Fruit fly (Drosophila melanogaster) whole organism, wandering third instar larva: ENCODE measurements around the gene CG34461.

Source experiments
- Abd-B ChIP-seq: fragments of >200 bp; optimal IDR thresholded peaks from 2 replicates; lab custom pipeline; 2017; ENCODE audit warnings: missing biosample characterization, missing genetic modification characterization
- CrebA ChIP-seq: fragments of 200-800 bp; sonication (Bioruptor generic); optimal IDR thresholded peaks from 2 replicates; lab custom pipeline; 2016; ENCODE audit warnings: missing biosample characterization, mild to moderate bottlenecking, missing genetic modification characterization, borderline replicate concordance
- Dif ChIP-seq: fragments of 200-275, 200-300 bp; sonication (Bioruptor generic); optimal IDR thresholded peaks from 2 replicates; lab custom pipeline; 2018; ENCODE audit warnings: missing biosample characterization, missing genetic modification characterization; ENCODE audit not compliant: partially characterized antibody
- GATAd ChIP-seq: sonication (Bioruptor generic); optimal IDR thresholded peaks from 2 replicates; lab custom pipeline; 2016; ENCODE audit warnings: missing biosample characterization, missing genetic modification characterization
- HLH106 ChIP-seq: fragments of 200-800 bp; optimal IDR thresholded peaks from 3 replicates; lab custom pipeline; 2019; ENCODE audit warnings: missing biosample characterization, mild to moderate bottlenecking, missing genetic modification characterization, moderate library complexity
- Hr78 ChIP-seq: fragments of >200 bp; optimal IDR thresholded peaks from 2 replicates; lab custom pipeline; 2017; ENCODE audit warnings: missing biosample characterization, missing genetic modification characterization
- Hr83 ChIP-seq: fragments of 200-300 bp; sonication (Bioruptor generic); optimal IDR thresholded peaks from 2 replicates; lab custom pipeline; 2016; ENCODE audit warnings: missing biosample characterization, mild to moderate bottlenecking, missing genetic modification characterization, moderate library complexity; ENCODE audit not compliant: poor library complexity, severe bottlenecking
- Jra ChIP-seq: sonication (Bioruptor generic); optimal IDR thresholded peaks from 2 replicates; lab custom pipeline; 2016; ENCODE audit warnings: missing biosample characterization, missing genetic modification characterization
- Mio ChIP-seq: sonication (Bioruptor generic); optimal IDR thresholded peaks from 2 replicates; lab custom pipeline; 2016; ENCODE audit warnings: missing biosample characterization, missing genetic modification characterization
- Myc ChIP-seq: fragments of >200 bp; optimal IDR thresholded peaks from 2 replicates; lab custom pipeline; 2017
- N ChIP-seq: fragments of >200 bp; optimal IDR thresholded peaks from 2 replicates; lab custom pipeline; 2018; ENCODE audit warnings: missing biosample characterization, missing external identifiers, missing genetic modification characterization
- OdsH ChIP-seq: fragments of 200-800 bp; sonication (Bioruptor generic); optimal IDR thresholded peaks from 2 replicates; lab custom pipeline; 2016; ENCODE audit warnings: missing biosample characterization, mild to moderate bottlenecking, missing genetic modification characterization
- Rel ChIP-seq, 2 experiments: fragments of 200-800 bp; sonication (Bioruptor generic) in 1 of 2; optimal IDR thresholded peaks; 2 replicates in 1 of 2; 3 replicates in 1 of 2; lab custom pipeline; 2016 to 2019; ENCODE audit warnings: mild to moderate bottlenecking in 2 of 2, missing biosample characterization in 2 of 2, missing genetic modification characterization in 2 of 2, moderate library complexity in 1 of 2
- Sp1 ChIP-seq: fragments of 200-800 bp; sonication (Bioruptor generic); optimal IDR thresholded peaks from 3 replicates; lab custom pipeline; 2019; ENCODE audit warnings: missing biosample characterization, mild to moderate bottlenecking, missing genetic modification characterization, moderate library complexity
- Vsx2 ChIP-seq: fragments of 200-300, 225-300 bp; sonication (Bioruptor generic); optimal IDR thresholded peaks from 2 replicates; lab custom pipeline; 2018; ENCODE audit warnings: missing biosample characterization, missing genetic modification characterization; ENCODE audit not compliant: partially characterized antibody
- dl ChIP-seq, 2 experiments: fragments of 175-275, 200-275 bp in 1 of 2; fragments of 200-275 bp in 1 of 2; sonication (Bioruptor generic); optimal IDR thresholded peaks; lab custom pipeline; 2018; ENCODE audit warnings: mild to moderate bottlenecking in 2 of 2, missing biosample characterization in 2 of 2, missing genetic modification characterization in 2 of 2, moderate library complexity in 2 of 2; ENCODE audit not compliant: partially characterized antibody in 2 of 2, insufficient read depth in 1 of 2
- dmrt93B ChIP-seq: fragments of 200-800 bp; sonication (Bioruptor generic); optimal IDR thresholded peaks from 2 replicates; lab custom pipeline; 2018; ENCODE audit warnings: missing biosample characterization, mild to moderate bottlenecking, missing genetic modification characterization
- dsf ChIP-seq: sonication (Bioruptor generic); optimal IDR thresholded peaks from 2 replicates; lab custom pipeline; 2016; ENCODE audit warnings: missing biosample characterization, missing genetic modification characterization, borderline replicate concordance
- ey ChIP-seq: fragments of 200-800 bp; sonication (Bioruptor generic); optimal IDR thresholded peaks from 2 replicates; lab custom pipeline; 2016; ENCODE audit warnings: missing biosample characterization, missing genetic modification characterization
- foxo ChIP-seq, 2 experiments: fragments of 200-800 bp; sonication (Bioruptor generic); optimal IDR thresholded peaks; 2 replicates in 1 of 2; 3 replicates in 1 of 2; lab custom pipeline; 2016 to 2017; ENCODE audit warnings: missing biosample characterization in 2 of 2, missing genetic modification characterization in 2 of 2
- fru ChIP-seq: fragments of 200-800 bp; sonication (Bioruptor generic); optimal IDR thresholded peaks from 3 replicates; lab custom pipeline; 2016; ENCODE audit warnings: missing biosample characterization, mild to moderate bottlenecking, missing genetic modification characterization
- h ChIP-seq: fragments of 200-800 bp; sonication (Bioruptor generic); optimal IDR thresholded peaks from 3 replicates; lab custom pipeline; 2016; ENCODE audit warnings: missing biosample characterization, mild to moderate bottlenecking, missing genetic modification characterization
- jim ChIP-seq: fragments of 175-275, 200-325 bp; sonication (Bioruptor generic); optimal IDR thresholded peaks from 2 replicates; lab custom pipeline; 2016; ENCODE audit warnings: missing biosample characterization, mild to moderate bottlenecking, missing genetic modification characterization
- lola ChIP-seq: fragments of >200 bp; optimal IDR thresholded peaks from 2 replicates; lab custom pipeline; 2017; ENCODE audit warnings: missing biosample characterization, missing genetic modification characterization
- pan ChIP-seq: fragments of >200 bp; optimal IDR thresholded peaks from 2 replicates; lab custom pipeline; 2017
- psq ChIP-seq: fragments of 200-800 bp; sonication (Bioruptor generic); optimal IDR thresholded peaks from 3 replicates; lab custom pipeline; 2017; ENCODE audit warnings: missing biosample characterization, mild to moderate bottlenecking, missing genetic modification characterization, moderate library complexity
- rgr ChIP-seq: fragments of 200-800 bp; sonication (Bioruptor generic); optimal IDR thresholded peaks from 3 replicates; lab custom pipeline; 2016; ENCODE audit warnings: missing biosample characterization, mild to moderate bottlenecking, missing genetic modification characterization
- sage ChIP-seq: fragments of 200-800 bp; sonication (Bioruptor generic); optimal IDR thresholded peaks from 2 replicates; lab custom pipeline; 2016; ENCODE audit warnings: missing biosample characterization, mild to moderate bottlenecking, missing genetic modification characterization
- sv ChIP-seq: fragments of 200-800 bp; sonication (Bioruptor generic); optimal IDR thresholded peaks from 3 replicates; lab custom pipeline; 2016; ENCODE audit warnings: missing biosample characterization, missing genetic modification characterization
- tai ChIP-seq: sonication (Bioruptor generic); optimal IDR thresholded peaks from 2 replicates; lab custom pipeline; 2016; ENCODE audit warnings: missing biosample characterization, missing genetic modification characterization
- usp ChIP-seq: fragments of >200 bp; optimal IDR thresholded peaks from 2 replicates; lab custom pipeline; 2017; ENCODE audit warnings: missing biosample characterization, missing genetic modification characterization
- woc ChIP-seq: sonication (Bioruptor generic); optimal IDR thresholded peaks from 2 replicates; lab custom pipeline; 2016; ENCODE audit warnings: missing biosample characterization, mild to moderate bottlenecking, missing genetic modification characterization

The CG34461 gene

DNA sequence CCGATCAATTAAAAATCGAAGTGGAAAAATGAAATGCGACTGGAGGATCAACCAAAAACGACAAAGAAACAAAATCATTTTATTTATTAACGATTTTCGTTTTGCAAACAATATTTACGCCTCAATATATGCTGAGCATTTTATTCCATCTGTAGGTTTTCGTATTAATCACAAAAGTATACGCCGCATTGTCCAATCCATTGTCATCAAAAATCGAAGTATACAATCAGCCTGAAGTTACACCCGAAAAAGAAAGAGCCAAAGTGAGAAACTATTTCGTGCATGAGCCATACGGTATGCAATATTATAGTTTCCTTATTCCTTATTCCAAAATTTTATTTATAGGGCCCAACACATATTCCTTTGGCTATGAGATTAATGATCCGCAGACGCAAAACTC, 3.3 kb downstream of the CG34461 start:
- peak; percentile 79 for TF ChIP-seq Vsx2 (GFP tag; lab: Kevin White, UChicago)
- TF ChIP-seq Abd-B (GFP tag; lab: Kevin White, UChicago), result no peak
- TF ChIP-seq N (GFP tag; lab: Kevin White, UChicago), result peak; percentile 89
- no peak for TF ChIP-seq tai (GFP tag; lab: Kevin White, UChicago)
- peak; percentile 54 for TF ChIP-seq Dif (GFP tag; lab: Kevin White, UChicago)
- TF ChIP-seq Myc (lab: Kevin White, UChicago), result peak; percentile 96

- TF ChIP-seq jim (GFP tag; lab: Kevin White, UChicago), result no peak
- no peak for TF ChIP-seq dmrt93B
- TF ChIP-seq GATAd (GFP tag; lab: Kevin White, UChicago), result no peak
- no peak for TF ChIP-seq OdsH (GFP tag; lab: Kevin White, UChicago)
- no peak for TF ChIP-seq Myc (lab: Kevin White, UChicago)
- TF ChIP-seq dsf (GFP tag; lab: Kevin White, UChicago), result no peak
- no peak for TF ChIP-seq Abd-B (GFP tag; lab: Kevin White, UChicago)
- TF ChIP-seq ey (GFP tag; lab: Kevin White, UChicago), result no peak
- no peak for TF ChIP-seq foxo (GFP tag; optimal IDR thresholded peaks at IDR 0.05; lab: Kevin White, UChicago)
- no peak for TF ChIP-seq usp (GFP tag; lab: Kevin White, UChicago)
- TF ChIP-seq fru (GFP tag; lab: Kevin White, UChicago), result no peak
- TF ChIP-seq woc, result no peak
- TF ChIP-seq sage (GFP tag; lab: Kevin White, UChicago), result no peak
- TF ChIP-seq Rel (GFP tag; optimal IDR thresholded peaks at IDR 0.05; lab: Kevin White, UChicago), result no peak
- TF ChIP-seq Rel (tag; optimal IDR thresholded peaks at IDR 0.05; lab: Kevin White, UChicago), result no peak
- TF ChIP-seq Hr78 (GFP tag; lab: Kevin White, UChicago), result no peak
- TF ChIP-seq Dif (GFP tag; lab: Kevin White, UChicago), result no peak
- TF ChIP-seq Sp1 (GFP tag; lab: Kevin White, UChicago), result no peak
- no peak for TF ChIP-seq pan (lab: Kevin White, UChicago)
- TF ChIP-seq CrebA (GFP tag; lab: Kevin White, UChicago), result no peak
- TF ChIP-seq, all 38 proteins: peak for 0
Measured at dm6 chr3L:8331414-8331813, 5.8 kb downstream of the CG34461 start.

DNA sequence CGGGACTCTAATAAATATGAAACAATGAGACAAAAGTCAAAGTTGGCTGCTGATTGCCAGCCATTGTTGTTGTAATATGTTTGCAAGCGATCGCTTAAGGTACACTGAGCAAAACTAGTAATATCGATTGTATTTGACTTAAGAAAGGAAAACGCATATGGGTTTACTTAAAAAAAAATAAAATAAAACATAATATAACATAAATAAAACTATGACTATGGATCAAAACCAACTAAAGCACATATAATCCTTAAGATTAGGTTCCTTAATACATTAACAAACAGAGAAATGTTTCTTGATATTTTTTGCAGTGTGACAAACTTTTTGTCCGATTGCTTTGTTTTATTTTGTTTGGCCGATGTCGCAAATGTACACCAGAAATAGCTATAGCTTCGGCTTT, 7.9 kb downstream of the CG34461 start:
- TF ChIP-seq psq (GFP tag; lab: Kevin White, UChicago) (no peak), sv (GFP tag; lab: Kevin White, UChicago) (no peak), Sp1 (GFP tag; lab: Kevin White, UChicago) (no peak), Rel (GFP tag; optimal IDR thresholded peaks at IDR 0.05; lab: Kevin White, UChicago) (no peak), Rel (tag; optimal IDR thresholded peaks at IDR 0.05; lab: Kevin White, UChicago) (no peak), h (no peak), Mio (GFP tag; lab: Kevin White, UChicago) (no peak), Jra (GFP tag; lab: Kevin White, UChicago) (no peak), CrebA (GFP tag; lab: Kevin White, UChicago) (no peak), lola (GFP tag; lab: Kevin White, UChicago) (no peak), OdsH (GFP tag; lab: Kevin White, UChicago) (no peak)

dm6 chr3L:8334338-8334737, 8.7 kb downstream of the CG34461 start:
- no peak for TF ChIP-seq HLH106 (tag; lab: Kevin White, UChicago)
- TF ChIP-seq usp (GFP tag; lab: Kevin White, UChicago), result no peak
- TF ChIP-seq Sp1 (GFP tag; lab: Kevin White, UChicago), result no peak
- TF ChIP-seq Vsx2 (GFP tag; lab: Kevin White, UChicago), result no peak
- no peak for TF ChIP-seq pan (lab: Kevin White, UChicago)
- no peak for TF ChIP-seq h
- no peak for TF ChIP-seq woc
- TF ChIP-seq jim (GFP tag; lab: Kevin White, UChicago), result no peak
- no peak for TF ChIP-seq Rel (GFP tag; optimal IDR thresholded peaks at IDR 0.05; lab: Kevin White, UChicago)
- TF ChIP-seq Rel (tag; optimal IDR thresholded peaks at IDR 0.05; lab: Kevin White, UChicago), result no peak
- no peak for TF ChIP-seq ey (GFP tag; lab: Kevin White, UChicago)
- TF ChIP-seq Jra (GFP tag; lab: Kevin White, UChicago), result no peak
- no peak for TF ChIP-seq Hr83 (GFP tag; lab: Kevin White, UChicago)

DNA sequence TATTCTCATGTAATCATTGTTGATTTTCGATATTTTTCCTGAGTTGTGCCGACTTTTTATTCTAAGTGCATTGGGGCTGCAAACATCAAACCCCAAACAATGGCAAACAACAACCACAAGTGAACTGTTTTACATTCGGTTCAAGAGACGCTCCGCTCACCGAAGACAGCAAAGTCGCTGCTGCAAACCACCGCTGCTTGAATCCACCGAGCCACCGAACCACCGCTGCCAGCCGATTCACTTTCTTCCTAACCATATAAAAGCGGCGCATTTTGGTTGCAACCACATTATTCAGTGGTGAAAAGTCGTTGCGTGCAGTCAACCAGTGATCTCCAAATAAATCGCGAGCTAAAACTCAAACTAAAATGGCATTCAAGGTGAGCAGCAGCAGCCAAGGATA, 10.7 kb downstream of the CG34461 start, which contains the start of gene Cpr66Cb:
Gene Cpr66Cb (plus strand): TSS at position 301 of the 400 bp plus-strand sequence.
- TF ChIP-seq rgr (GFP tag; lab: Kevin White, UChicago) (no peak), Hr78 (GFP tag; lab: Kevin White, UChicago) (no peak), dl (GFP tag; optimal IDR thresholded peaks at IDR 0.05; lab: Kevin White, UChicago; ENCODE audit: insufficient read depth in 1 of 2, partially characterized antibody in 2 of 2) (no peak), lola (GFP tag; lab: Kevin White, UChicago) (no peak), Dif (GFP tag; lab: Kevin White, UChicago) (no peak), dsf (GFP tag; lab: Kevin White, UChicago) (no peak), Hr83 (GFP tag; lab: Kevin White, UChicago) (no peak), h (no peak), Sp1 (GFP tag; lab: Kevin White, UChicago) (no peak), OdsH (GFP tag; lab: Kevin White, UChicago) (no peak), fru (GFP tag; lab: Kevin White, UChicago) (no peak), pan (lab: Kevin White, UChicago) (no peak), Rel (GFP tag; optimal IDR thresholded peaks at IDR 0.05; lab: Kevin White, UChicago) (no peak), Rel (tag; optimal IDR thresholded peaks at IDR 0.05; lab: Kevin White, UChicago) (no peak), tai (GFP tag; lab: Kevin White, UChicago) (no peak), Mio (GFP tag; lab: Kevin White, UChicago) (no peak), dmrt93B (no peak)
- TF ChIP-seq, all 38 proteins: peak for 0
